Fruit fly (Drosophila melanogaster) whole organism, embryonic: ENCODE measurements around the gene wrm2.
A peak's percentile ranks its signal among the peaks of the same experiment; 100 is the strongest.

Experiments used
- Abd-B ChIP-seq: fragments of 200-800 bp; sonication (Bioruptor generic); optimal IDR thresholded peaks from 2 replicates; lab custom pipeline; 2018; ENCODE audit warnings: missing biosample characterization, mild to moderate bottlenecking, missing genetic modification characterization, moderate library complexity
- Ada2b ChIP-seq: fragments of 200-800 bp; sonication (Bioruptor generic); IDR thresholded peaks from 2 replicates; pipeline ENCODE4 v1.3.6; 2022; ENCODE audit warnings: missing biosample characterization, missing genetic modification characterization
- CG10147 ChIP-seq: fragments of 200-800 bp; sonication (Bioruptor generic); optimal IDR thresholded peaks from 2 replicates; lab custom pipeline; 2019; ENCODE audit warnings: missing biosample characterization, mild to moderate bottlenecking, missing genetic modification characterization, moderate library complexity
- CG11695 ChIP-seq: fragments of 200-800 bp; sonication (Bioruptor generic); IDR thresholded peaks from 3 replicates; pipeline ENCODE4 v1.3.6; 2022; ENCODE audit warnings: missing biosample characterization, missing genetic modification characterization
- CG11696 ChIP-seq: fragments of 200-800 bp; sonication (Bioruptor generic); IDR thresholded peaks from 2 replicates; pipeline ENCODE4 v1.3.6; 2022; ENCODE audit warnings: missing biosample characterization, missing genetic modification characterization
- CG12942 ChIP-seq: fragments of 200-800 bp; sonication (Bioruptor generic); optimal IDR thresholded peaks from 3 replicates; lab custom pipeline; 2016; ENCODE audit warnings: missing biosample characterization, missing genetic modification characterization
- CG14441 ChIP-seq: fragments of 200-800 bp; sonication (Bioruptor generic); IDR thresholded peaks from 2 replicates; pipeline ENCODE4 v1.3.6; 2022; ENCODE audit warnings: missing biosample characterization, missing genetic modification characterization
- CG15073 ChIP-seq: fragments of 200-800 bp; sonication (Bioruptor generic); optimal IDR thresholded peaks from 2 replicates; lab custom pipeline; 2016; ENCODE audit warnings: missing biosample characterization, missing genetic modification characterization
- CG17186 ChIP-seq: fragments of 200-800 bp; sonication (Bioruptor generic); optimal IDR thresholded peaks from 3 replicates; lab custom pipeline; 2017; ENCODE audit warnings: missing biosample characterization, missing genetic modification reagents, missing genetic modification characterization
- CG17829 ChIP-seq: fragments of 200-800 bp; optimal IDR thresholded peaks from 2 replicates; lab custom pipeline; 2019; ENCODE audit warnings: missing biosample characterization, mild to moderate bottlenecking, missing genetic modification characterization, moderate library complexity
- CG18764 ChIP-seq: fragments of 200-800 bp; sonication (Bioruptor generic); optimal IDR thresholded peaks from 3 replicates; lab custom pipeline; 2016; ENCODE audit warnings: missing biosample characterization, missing genetic modification characterization
- CG30020 ChIP-seq: fragments of 200-800 bp; optimal IDR thresholded peaks from 2 replicates; lab custom pipeline; 2019; ENCODE audit warnings: missing biosample characterization, mild to moderate bottlenecking, missing genetic modification characterization, moderate library complexity
- CG31224 ChIP-seq: fragments of 200-800 bp; sonication (Bioruptor generic); IDR thresholded peaks from 2 replicates; pipeline ENCODE4 v1.3.6; 2022; ENCODE audit warnings: missing biosample characterization, missing genetic modification characterization
- CG6175 ChIP-seq: fragments of 200-800 bp; sonication (Bioruptor generic); IDR thresholded peaks from 3 replicates; pipeline ENCODE4 v1.3.6; 2022; ENCODE audit warnings: missing biosample characterization, missing genetic modification characterization
- CG6272 ChIP-seq: fragments of 200-800 bp; sonication (Bioruptor generic); IDR thresholded peaks from 2 replicates; pipeline ENCODE4 v1.3.6; 2022; ENCODE audit warnings: missing biosample characterization, missing genetic modification characterization
- CG7839 ChIP-seq: fragments of 200-800 bp; sonication (Bioruptor generic); optimal IDR thresholded peaks from 3 replicates; lab custom pipeline; 2018; ENCODE audit warnings: missing biosample characterization, mild to moderate bottlenecking, missing genetic modification characterization, moderate library complexity
- CG7928 ChIP-seq: fragments of 200-800 bp; sonication (Bioruptor generic); optimal IDR thresholded peaks from 2 replicates; lab custom pipeline; 2017; ENCODE audit warnings: missing biosample characterization, mild to moderate bottlenecking, missing genetic modification characterization
- CG8359 ChIP-seq: fragments of 200-800 bp; sonication (Bioruptor generic); optimal IDR thresholded peaks from 2 replicates; lab custom pipeline; 2017; ENCODE audit warnings: missing biosample characterization, mild to moderate bottlenecking, missing genetic modification characterization, borderline replicate concordance
- CG9727 ChIP-seq: fragments of 200-800 bp; sonication (Bioruptor generic); optimal IDR thresholded peaks from 3 replicates; lab custom pipeline; 2017; ENCODE audit warnings: missing biosample characterization, mild to moderate bottlenecking, missing genetic modification characterization
- CrebB ChIP-seq: fragments of 200-800 bp; sonication (Bioruptor generic); optimal IDR thresholded peaks from 3 replicates; lab custom pipeline; 2018; ENCODE audit warnings: missing biosample characterization, mild to moderate bottlenecking, missing genetic modification characterization
- Elba2 ChIP-seq: fragments of 200-800 bp; sonication (Bioruptor generic); optimal IDR thresholded peaks from 3 replicates; lab custom pipeline; 2016; ENCODE audit warnings: missing biosample characterization, missing genetic modification characterization
- H15 ChIP-seq: fragments of 200-800 bp; sonication (Bioruptor generic); IDR thresholded peaks from 3 replicates; pipeline ENCODE4 v1.3.6; 2022; ENCODE audit warnings: missing biosample characterization, missing genetic modification characterization
- HLH54F ChIP-seq: fragments of 200-800 bp; sonication (Bioruptor generic); optimal IDR thresholded peaks from 3 replicates; lab custom pipeline; 2016; ENCODE audit warnings: missing biosample characterization, missing genetic modification characterization
- HLHmδ ChIP-seq: fragments of 200-800 bp; sonication (Bioruptor generic); optimal IDR thresholded peaks from 2 replicates; lab custom pipeline; 2018; ENCODE audit warnings: missing biosample characterization, mild to moderate bottlenecking, missing genetic modification characterization, moderate library complexity
- Hey ChIP-seq: fragments of 200-800 bp; sonication (Bioruptor generic); optimal IDR thresholded peaks from 3 replicates; lab custom pipeline; 2018; ENCODE audit warnings: missing biosample characterization, mild to moderate bottlenecking, missing genetic modification characterization
- Hr3 ChIP-seq: fragments of 200-800 bp; sonication (Bioruptor generic); optimal IDR thresholded peaks from 3 replicates; lab custom pipeline; 2016; ENCODE audit warnings: missing biosample characterization, missing genetic modification characterization
- NC2α ChIP-seq: fragments of 200-800 bp; sonication (Bioruptor generic); optimal IDR thresholded peaks from 2 replicates; lab custom pipeline; 2016; ENCODE audit warnings: missing biosample characterization, missing genetic modification characterization
- Nf-YC ChIP-seq: fragments of 200-800 bp; optimal IDR thresholded peaks from 3 replicates; lab custom pipeline; 2019; ENCODE audit warnings: missing biosample characterization, mild to moderate bottlenecking, missing genetic modification characterization, moderate library complexity
- NfI ChIP-seq: fragments of 200-800 bp; sonication (Bioruptor generic); optimal IDR thresholded peaks from 3 replicates; lab custom pipeline; 2018; ENCODE audit warnings: missing biosample characterization, mild to moderate bottlenecking, missing genetic modification characterization, moderate library complexity
- Pdp1 ChIP-seq, 2 experiments: fragments of 200-800 bp; sonication (Bioruptor generic); optimal IDR thresholded peaks; 3 replicates each; lab custom pipeline; 2016; ENCODE audit warnings: missing biosample characterization in 2 of 2, missing genetic modification characterization in 2 of 2, mild to moderate bottlenecking in 1 of 2, moderate library complexity in 1 of 2
- aop ChIP-seq: fragments of 200-800 bp; sonication (Bioruptor generic); IDR thresholded peaks from 2 replicates; pipeline ENCODE4 v1.3.6; 2022; ENCODE audit warnings: missing biosample characterization, missing genetic modification characterization
- bab2 ChIP-seq: fragments of 200-800 bp; sonication (Bioruptor generic); optimal IDR thresholded peaks from 2 replicates; lab custom pipeline; 2016; ENCODE audit warnings: missing biosample characterization, missing genetic modification characterization
- cas ChIP-seq: fragments of 200-800 bp; sonication (Bioruptor generic); IDR thresholded peaks from 2 replicates; pipeline ENCODE4 v1.3.6; 2022; ENCODE audit warnings: missing biosample characterization, missing genetic modification characterization
- crc ChIP-seq: fragments of 200-800 bp; sonication (Bioruptor generic); optimal IDR thresholded peaks from 2 replicates; lab custom pipeline; 2016; ENCODE audit warnings: missing biosample characterization, missing genetic modification characterization
- da ChIP-seq: fragments of 200-800 bp; sonication (Bioruptor generic); optimal IDR thresholded peaks from 2 replicates; lab custom pipeline; 2016; ENCODE audit warnings: missing biosample characterization, missing genetic modification characterization
- dan ChIP-seq: fragments of 200-800 bp; sonication (Bioruptor generic); IDR thresholded peaks from 2 replicates; pipeline ENCODE4 v1.3.6; 2022; ENCODE audit warnings: missing biosample characterization, missing genetic modification characterization
- disco-r ChIP-seq: fragments of 200-800 bp; sonication (Bioruptor generic); optimal IDR thresholded peaks from 2 replicates; lab custom pipeline; 2016; ENCODE audit warnings: missing biosample characterization, missing genetic modification characterization
- dm ChIP-seq: fragments of 200-800 bp; sonication (Bioruptor generic); optimal IDR thresholded peaks from 3 replicates; lab custom pipeline; 2016; ENCODE audit warnings: missing biosample characterization, missing genetic modification characterization
- gsb ChIP-seq: fragments of 200-800 bp; sonication (Bioruptor generic); IDR thresholded peaks from 2 replicates; pipeline ENCODE4 v1.3.6; 2022; ENCODE audit warnings: missing biosample characterization, missing genetic modification characterization
- ham ChIP-seq: fragments of 200-800 bp; sonication (Bioruptor generic); IDR thresholded peaks from 2 replicates; pipeline ENCODE4 v1.3.6; 2022; ENCODE audit warnings: missing biosample characterization, missing genetic modification characterization
- lab ChIP-seq: fragments of 200-800 bp; sonication (Bioruptor generic); optimal IDR thresholded peaks from 3 replicates; lab custom pipeline; 2017; ENCODE audit warnings: missing biosample characterization, missing genetic modification characterization, mild to moderate bottlenecking, moderate library complexity, missing genetic modification reagents
- mld ChIP-seq: fragments of 200-800 bp; sonication (Bioruptor generic); IDR thresholded peaks from 3 replicates; pipeline ENCODE4 v1.3.6; 2022; ENCODE audit warnings: missing biosample characterization, missing genetic modification characterization; ENCODE audit not compliant: partially characterized antibody
- org-1 ChIP-seq: fragments of 200-800 bp; sonication (Bioruptor generic); optimal IDR thresholded peaks from 2 replicates; lab custom pipeline; 2017; ENCODE audit warnings: missing biosample characterization, missing genetic modification characterization
- phol ChIP-seq: fragments of 200-800 bp; sonication (Bioruptor generic); optimal IDR thresholded peaks from 3 replicates; lab custom pipeline; 2018; ENCODE audit warnings: missing biosample characterization, mild to moderate bottlenecking, missing genetic modification characterization, moderate library complexity
- pita ChIP-seq: fragments of 200-800 bp; sonication (Bioruptor generic); optimal IDR thresholded peaks from 2 replicates; lab custom pipeline; 2017; ENCODE audit warnings: missing biosample characterization, mild to moderate bottlenecking, missing genetic modification characterization
- so ChIP-seq: fragments of 200-800 bp; sonication (Bioruptor generic); IDR thresholded peaks from 3 replicates; pipeline ENCODE4 v1.3.6; 2022; ENCODE audit warnings: missing biosample characterization, missing genetic modification characterization
- ssp ChIP-seq: fragments of 200-800 bp; sonication (Bioruptor generic); IDR thresholded peaks from 2 replicates; pipeline ENCODE4 v1.3.6; 2022; ENCODE audit warnings: missing biosample characterization, missing genetic modification characterization
- stwl ChIP-seq: fragments of 200-800 bp; sonication (Bioruptor generic); optimal IDR thresholded peaks from 3 replicates; lab custom pipeline; 2018; ENCODE audit warnings: missing biosample characterization, mild to moderate bottlenecking, missing genetic modification characterization, moderate library complexity
- tap ChIP-seq: fragments of 200-800 bp; optimal IDR thresholded peaks from 3 replicates; lab custom pipeline; 2019; ENCODE audit warnings: missing biosample characterization, mild to moderate bottlenecking, missing genetic modification characterization, moderate library complexity
- tna ChIP-seq: fragments of 200-800 bp; sonication (Bioruptor generic); IDR thresholded peaks from 2 replicates; pipeline ENCODE4 v1.3.6; 2022; ENCODE audit warnings: missing biosample characterization, missing genetic modification characterization; ENCODE audit not compliant: partially characterized antibody

Gene wrm2

DNA sequence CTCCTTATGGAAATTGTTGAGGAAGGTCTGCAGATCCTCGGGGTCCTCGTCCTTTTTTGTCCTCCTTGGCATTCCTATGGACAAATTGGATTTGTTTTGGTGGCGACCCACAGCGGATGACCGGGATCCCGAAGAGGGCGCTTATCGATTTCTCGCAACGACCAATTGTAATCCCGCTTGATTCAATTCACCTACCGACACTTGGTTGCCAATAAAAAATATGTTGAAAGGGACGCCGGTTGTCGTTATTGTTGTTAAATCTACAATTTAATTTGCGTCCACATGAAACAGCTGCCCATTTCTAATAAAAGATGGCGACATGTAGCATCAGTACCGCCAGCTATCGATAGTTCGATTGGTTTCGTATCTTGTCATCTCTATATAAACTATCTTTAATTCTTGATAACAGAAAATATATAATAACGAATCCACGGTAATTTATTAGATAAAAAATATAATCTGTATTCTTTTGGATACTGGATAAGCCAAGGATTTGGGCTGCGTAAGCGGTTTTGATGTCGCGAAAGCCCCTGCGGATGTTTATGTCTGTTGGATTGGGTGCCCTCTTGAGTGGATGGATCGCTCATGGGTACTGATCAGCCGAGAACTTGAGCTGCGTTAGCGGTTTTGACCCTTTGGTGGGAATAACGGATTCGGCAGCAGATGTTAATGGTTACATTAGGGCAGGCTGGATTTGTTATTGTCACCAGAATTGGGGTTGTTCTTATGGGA lies 21.5 kb upstream of the wrm2 start, which contains the start of gene CTCF (continued):
- TF ChIP-seq org-1 (GFP tag; lab: Kevin White, UChicago), result no peak
- peak; percentile 100 for TF ChIP-seq phol (tag; lab: Kevin White, UChicago)
- TF ChIP-seq bab2 (GFP tag; lab: Kevin White, UChicago), result peak; percentile 13
- TF ChIP-seq CG7928, result no peak
- no peak for TF ChIP-seq gsb (GFP tag; lab: Robert Waterston, UW)
- peak; percentile 67 for TF ChIP-seq stwl (tag; lab: Kevin White, UChicago)
- TF ChIP-seq Ada2b, result no peak
- TF ChIP-seq Abd-B (GFP tag; lab: Kevin White, UChicago), result peak; percentile 14
- peak; percentile 72 for TF ChIP-seq CG17829 (tag; lab: Kevin White, UChicago)
- TF ChIP-seq CG10147 (GFP tag; lab: Kevin White, UChicago), result peak; percentile 32
- peak; percentile 22 for TF ChIP-seq CG30020 (tag; lab: Kevin White, UChicago)
- peak; percentile 61; the same call in 1 of the 2 replicates for TF ChIP-seq tna
- peak; percentile 55 for TF ChIP-seq CG9727
- peak; percentile 9 for TF ChIP-seq lab
- no peak for TF ChIP-seq so (GFP tag; lab: Robert Waterston, UW)
- TF ChIP-seq HLHmδ (GFP tag; lab: Kevin White, UChicago), result no peak
- TF ChIP-seq CG12942 (GFP tag; lab: Kevin White, UChicago), result no peak
- peak; percentile 21 for TF ChIP-seq da (GFP tag; lab: Kevin White, UChicago)
- peak; percentile 13 for TF ChIP-seq Hr3 (GFP tag; lab: Kevin White, UChicago)
- TF ChIP-seq CG11696 (GFP tag; lab: Robert Waterston, UW), result no peak
- peak; percentile 33 to 36 for TF ChIP-seq Pdp1 (GFP tag; optimal IDR thresholded peaks at IDR 0.05; lab: Kevin White, UChicago)
- no peak for TF ChIP-seq crc (GFP tag; lab: Kevin White, UChicago)
- TF ChIP-seq dan (GFP tag; lab: Robert Waterston, UW), result no peak
- TF ChIP-seq CG31224, result no peak
- TF ChIP-seq dm, result peak; percentile 47
- TF ChIP-seq CG11695 (GFP tag; lab: Robert Waterston, UW), result no peak
- TF ChIP-seq tap, result peak; percentile 12
- peak; percentile 53 for TF ChIP-seq CG14441 (GFP tag; lab: Robert Waterston, UW)
- peak; percentile 46 for TF ChIP-seq NfI
- peak; percentile 41; the same call in 1 of the 3 replicates for TF ChIP-seq H15 (GFP tag; lab: Robert Waterston, UW)
- no peak for TF ChIP-seq disco-r
- TF ChIP-seq pita (GFP tag; lab: Kevin White, UChicago), result no peak
- no peak for TF ChIP-seq CG6272 (GFP tag; lab: Robert Waterston, UW)
- no peak for TF ChIP-seq aop (GFP tag; lab: Robert Waterston, UW)
- TF ChIP-seq mld, result peak; percentile 70; the same call in 2 of the 3 replicates
- no peak for TF ChIP-seq CG6175 (GFP tag; lab: Robert Waterston, UW)
- no peak for TF ChIP-seq cas
- TF ChIP-seq CG15073 (GFP tag; lab: Kevin White, UChicago), result no peak
- TF ChIP-seq Hey (tag; lab: Kevin White, UChicago), result no peak
- TF ChIP-seq CrebB (tag; lab: Kevin White, UChicago), result no peak
- TF ChIP-seq CG17186 (GFP tag; lab: Kevin White, UChicago), result peak; percentile 61
- TF ChIP-seq ham (GFP tag; lab: Robert Waterston, UW), result no peak
- peak; percentile 20 for TF ChIP-seq HLH54F (GFP tag; lab: Kevin White, UChicago)
- peak; percentile 49; the same call in 1 of the 2 replicates for TF ChIP-seq ssp (GFP tag; lab: Robert Waterston, UW)
- TF ChIP-seq NC2α (GFP tag; lab: Kevin White, UChicago), result peak; percentile 43
- peak; percentile 65 for TF ChIP-seq Nf-YC (tag; lab: Kevin White, UChicago)
- TF ChIP-seq CG8359, result no peak
- no peak for TF ChIP-seq Elba2 (GFP tag; lab: Kevin White, UChicago)
- peak; percentile 53 for TF ChIP-seq CG7839 (tag; lab: Kevin White, UChicago)
- TF ChIP-seq CG18764 (GFP tag; lab: Kevin White, UChicago), result no peak
